Fruit fly (Drosophila melanogaster): Measurements from ENCODE around the gene CG5577.

DNA sequence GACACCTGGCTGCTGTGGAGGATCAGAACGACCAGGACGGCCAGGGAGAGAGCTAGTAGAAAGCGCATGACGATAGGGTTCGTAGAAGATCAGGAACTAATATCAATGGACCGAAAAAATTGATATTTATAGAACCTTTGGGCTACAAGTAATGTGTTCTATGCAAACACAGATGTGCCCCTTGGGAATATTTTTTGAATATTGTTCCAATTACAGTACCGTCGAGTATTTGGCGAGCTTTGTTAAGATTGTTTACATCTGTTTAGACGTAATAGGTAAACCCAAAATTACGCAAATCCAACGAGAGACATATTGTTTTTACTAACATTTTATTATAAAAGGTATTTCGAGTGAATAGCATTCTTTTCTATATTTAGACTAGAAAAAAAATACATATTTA lies 6.2 kb downstream of the CG5577 start, which contains the start of gene CG32189:
- TF ChIP-seq Eip75B (GFP tag; optimal IDR thresholded peaks at IDR 0.05) (no peak), svp (GFP tag) (no peak), esn (GFP tag; optimal IDR thresholded peaks at IDR 0.05) (no peak), Sox102F (GFP tag; optimal IDR thresholded peaks at IDR 0.05) (no peak), CG32006 (GFP tag; optimal IDR thresholded peaks at IDR 0.05) (no peak), Ets96B (tag; optimal IDR thresholded peaks at IDR 0.05) (no peak)

Data from whole organism, prepupa.